Worm (Caenorhabditis elegans) whole organism, young adult: ENCODE measurements around the gene pals-23.

Experiments used
- B0019.2 ChIP-seq: fragments of 200-800 bp; sonication (Bioruptor generic); conservative IDR thresholded peaks from 2 replicates; pipeline ENCODE4 v1.3.6; 2022; ENCODE audit warnings: missing genetic modification reagents, missing genetic modification characterization, missing compliant biosample characterization
- C06A6.2 ChIP-seq: fragments of 200-800 bp; sonication (Bioruptor generic); conservative IDR thresholded peaks from 2 replicates; pipeline ENCODE4 v1.3.6; 2022; ENCODE audit warnings: missing genetic modification characterization, missing compliant biosample characterization
- D2030.7 ChIP-seq: fragments of 200-800 bp; sonication (Bioruptor generic); IDR thresholded peaks from 2 replicates; pipeline ENCODE4 v1.3.6; 2022; ENCODE audit warnings: missing genetic modification reagents, missing genetic modification characterization, missing compliant biosample characterization
- F22D6.2 ChIP-seq: sonication (generic microtip); optimal IDR thresholded peaks from 2 replicates; lab custom pipeline; 2016; ENCODE audit warnings: mild to moderate bottlenecking, missing genetic modification characterization, missing compliant biosample characterization
- F33H1.4 ChIP-seq: fragments of 200-800 bp; sonication (Bioruptor generic); IDR thresholded peaks from 2 replicates; pipeline ENCODE4 v1.3.6; 2022; ENCODE audit warnings: missing genetic modification reagents, missing genetic modification characterization, missing compliant biosample characterization
- F49E8.2 ChIP-seq: sonication (generic microtip); optimal IDR thresholded peaks from 3 replicates; lab custom pipeline; 2017; ENCODE audit warnings: missing genetic modification characterization, mild to moderate bottlenecking, missing compliant biosample characterization, antibody characterized with exemption, moderate library complexity; ENCODE audit not compliant: insufficient read depth
- T26A5.8 ChIP-seq: sonication (generic microtip); optimal IDR thresholded peaks from 2 replicates; lab custom pipeline; 2016; ENCODE audit warnings: missing genetic modification characterization, missing compliant biosample characterization
- Y53F4B.3 ChIP-seq: fragments of 200-800 bp; sonication (Bioruptor generic); IDR thresholded peaks from 2 replicates; pipeline ENCODE4 v1.3.6; 2022; ENCODE audit warnings: missing genetic modification reagents, missing genetic modification characterization, missing compliant biosample characterization
- Y67H2A.10 ChIP-seq: fragments of 200-800 bp; sonication (Bioruptor generic); conservative IDR thresholded peaks from 2 replicates; pipeline ENCODE4 v1.3.6; 2022; ENCODE audit warnings: missing genetic modification reagents, missing genetic modification characterization, missing compliant biosample characterization
- ama-1 ChIP-seq, 3 experiments: fragments of 150-350 bp in 1 of 3; sonication (generic microtip) in 2 of 3; optimal IDR thresholded peaks; 2 replicates each; lab custom pipeline; 2014 to 2018; ENCODE audit warnings: missing biosample characterization in 2 of 3, missing genetic modification characterization in 2 of 3, missing genetic modification reagents in 2 of 3
- atf-7 ChIP-seq: sonication (generic microtip); optimal IDR thresholded peaks from 2 replicates; lab custom pipeline; 2017; ENCODE audit warnings: mild to moderate bottlenecking, missing genetic modification characterization, missing compliant biosample characterization
- bed-2 ChIP-seq: fragments of 200-800 bp; sonication (Bioruptor generic); IDR thresholded peaks from 2 replicates; pipeline ENCODE4 v1.3.6; 2022; ENCODE audit warnings: missing genetic modification reagents, missing genetic modification characterization, missing compliant biosample characterization
- ccch-3 ChIP-seq: fragments of 200-800 bp; sonication (Bioruptor generic); optimal IDR thresholded peaks from 2 replicates; lab custom pipeline; 2018; ENCODE audit warnings: mild to moderate bottlenecking, missing genetic modification characterization, missing compliant biosample characterization
- cebp-2 ChIP-seq: fragments of 200-800 bp; sonication (Bioruptor generic); IDR thresholded peaks from 2 replicates; pipeline ENCODE4 v1.3.6; 2022; ENCODE audit warnings: missing genetic modification characterization, missing compliant biosample characterization
- ceh-58 ChIP-seq: fragments of 200-800 bp; sonication (Bioruptor generic); IDR thresholded peaks from 2 replicates; pipeline ENCODE4 v1.3.6; 2022; ENCODE audit warnings: missing genetic modification characterization, missing compliant biosample characterization
- egrh-3 ChIP-seq: fragments of 200-800 bp; sonication (Bioruptor generic); IDR thresholded peaks from 2 replicates; pipeline ENCODE4 v1.3.6; 2022; ENCODE audit warnings: missing genetic modification reagents, missing genetic modification characterization, missing compliant biosample characterization
- ets-4 ChIP-seq: fragments of 200-800 bp; sonication (Bioruptor generic); optimal IDR thresholded peaks from 2 replicates; lab custom pipeline; 2018; ENCODE audit warnings: mild to moderate bottlenecking, missing genetic modification characterization, missing compliant biosample characterization
- him-1 ChIP-seq: sonication (generic microtip); optimal IDR thresholded peaks from 2 replicates; lab custom pipeline; 2016; ENCODE audit warnings: missing genotype, missing genetic modification reagents, missing genetic modification characterization, missing compliant biosample characterization
- hlh-26 ChIP-seq: fragments of 200-800 bp; sonication (Bioruptor generic); conservative IDR thresholded peaks from 2 replicates; pipeline ENCODE4 v1.3.6; 2022; ENCODE audit warnings: missing genetic modification reagents, missing genetic modification characterization, missing compliant biosample characterization
- hmg-20 ChIP-seq: fragments of 200-800 bp; sonication (Bioruptor generic); IDR thresholded peaks from 2 replicates; pipeline ENCODE4 v1.3.6; 2022; ENCODE audit warnings: missing genetic modification reagents, missing genetic modification characterization, missing compliant biosample characterization
- hrde-1 ChIP-seq: sonication (generic microtip); optimal IDR thresholded peaks from 2 replicates; lab custom pipeline; 2016; ENCODE audit warnings: missing genetic modification characterization, mild to moderate bottlenecking, missing compliant biosample characterization, moderate library complexity, missing genotype, missing genetic modification reagents, borderline replicate concordance
- hsf-1 ChIP-seq: fragments of 200-800 bp; sonication (Bioruptor generic); IDR thresholded peaks from 2 replicates; pipeline ENCODE4 v1.3.6; 2022; ENCODE audit warnings: missing genetic modification reagents, missing genetic modification characterization, missing compliant biosample characterization
- let-607 ChIP-seq, 2 experiments: fragments of 200-800 bp in 1 of 2; sonication (Bioruptor generic) in 1 of 2; sonication (generic microtip) in 1 of 2; optimal IDR thresholded peaks; 2 replicates each; lab custom pipeline; 2016 to 2018; ENCODE audit warnings: mild to moderate bottlenecking in 2 of 2, missing compliant biosample characterization in 2 of 2, missing genetic modification characterization in 2 of 2, moderate library complexity in 2 of 2, missing genotype in 1 of 2
- lin-54 ChIP-seq: fragments of 200-800 bp; sonication (Bioruptor generic); optimal IDR thresholded peaks from 2 replicates; lab custom pipeline; 2018; ENCODE audit warnings: mild to moderate bottlenecking, missing genetic modification characterization, missing compliant biosample characterization
- lsl-1 ChIP-seq: fragments of 200-800 bp; sonication (Bioruptor generic); optimal IDR thresholded peaks from 2 replicates; lab custom pipeline; 2018; ENCODE audit warnings: mild to moderate bottlenecking, missing genetic modification characterization, moderate library complexity, missing compliant biosample characterization
- mel-28 ChIP-seq: sonication (generic microtip); optimal IDR thresholded peaks from 2 replicates; lab custom pipeline; 2016; ENCODE audit warnings: borderline replicate concordance, mild to moderate bottlenecking, missing genetic modification characterization, missing compliant biosample characterization
- nfya-1 ChIP-seq: sonication (generic microtip); optimal IDR thresholded peaks from 2 replicates; lab custom pipeline; 2017; ENCODE audit warnings: antibody characterized with exemption, missing compliant biosample characterization, missing genetic modification characterization, borderline replicate concordance; ENCODE audit not compliant: insufficient read depth
- nfya-2 ChIP-seq: fragments of 200-800 bp; sonication (Bioruptor generic); IDR thresholded peaks from 2 replicates; pipeline ENCODE4 v1.3.6; 2022; ENCODE audit warnings: missing genetic modification reagents, missing genetic modification characterization, missing compliant biosample characterization
- nfyb-1 ChIP-seq: fragments of 200-800 bp; sonication (Bioruptor generic); IDR thresholded peaks from 2 replicates; pipeline ENCODE4 v1.3.6; 2022; ENCODE audit warnings: missing genetic modification reagents, missing genetic modification characterization, missing compliant biosample characterization
- nhr-120 ChIP-seq: fragments of 200-800 bp; sonication (Bioruptor generic); IDR thresholded peaks from 2 replicates; pipeline ENCODE4 v1.3.6; 2022; ENCODE audit warnings: missing genetic modification characterization, missing compliant biosample characterization
- nhr-179 ChIP-seq: sonication (generic microtip); optimal IDR thresholded peaks from 2 replicates; lab custom pipeline; 2016; ENCODE audit warnings: mild to moderate bottlenecking, missing genetic modification characterization, missing compliant biosample characterization
- nhr-27 ChIP-seq: fragments of 200-800 bp; sonication (Bioruptor generic); optimal IDR thresholded peaks from 2 replicates; lab custom pipeline; 2018; ENCODE audit warnings: mild to moderate bottlenecking, missing genetic modification characterization, moderate library complexity, missing compliant biosample characterization
- nhr-90 ChIP-seq: sonication (generic microtip); optimal IDR thresholded peaks from 2 replicates; lab custom pipeline; 2016; ENCODE audit warnings: missing genotype, mild to moderate bottlenecking, missing genetic modification characterization, missing compliant biosample characterization
- pbrm-1 ChIP-seq: fragments of 200-800 bp; sonication (Bioruptor generic); IDR thresholded peaks from 2 replicates; pipeline ENCODE4 v1.3.6; 2022; ENCODE audit warnings: missing genetic modification reagents, missing genetic modification characterization, missing compliant biosample characterization
- rec-8 ChIP-seq, 2 experiments: sonication (generic microtip); optimal IDR thresholded peaks; 2 replicates each; lab custom pipeline; 2016; ENCODE audit warnings: mild to moderate bottlenecking in 2 of 2, missing genetic modification characterization in 2 of 2, missing genetic modification reagents in 2 of 2, missing genotype in 2 of 2, missing biosample characterization in 1 of 2, missing compliant biosample characterization in 1 of 2, moderate library complexity in 1 of 2
- repo-1 ChIP-seq: sonication (generic microtip); optimal IDR thresholded peaks from 2 replicates; lab custom pipeline; 2017; ENCODE audit warnings: mild to moderate bottlenecking, missing genetic modification characterization, missing compliant biosample characterization
- snpc-1.1 ChIP-seq: sonication (generic microtip); optimal IDR thresholded peaks from 2 replicates; lab custom pipeline; 2017; ENCODE audit warnings: missing genetic modification characterization, mild to moderate bottlenecking, missing compliant biosample characterization, antibody characterized with exemption, moderate library complexity, missing genotype, missing genetic modification reagents; ENCODE audit not compliant: insufficient read depth
- snpc-1.3 ChIP-seq: sonication (generic microtip); optimal IDR thresholded peaks from 2 replicates; lab custom pipeline; 2017; ENCODE audit warnings: missing genetic modification characterization, mild to moderate bottlenecking, missing compliant biosample characterization, antibody characterized with exemption, moderate library complexity, missing genotype, missing genetic modification reagents; ENCODE audit not compliant: insufficient read depth
- snpc-3.4 ChIP-seq: sonication (generic microtip); optimal IDR thresholded peaks from 2 replicates; lab custom pipeline; 2017; ENCODE audit warnings: missing genetic modification characterization, mild to moderate bottlenecking, missing compliant biosample characterization, antibody characterized with exemption, moderate library complexity, missing genotype, missing genetic modification reagents
- snpc-4 ChIP-seq, 5 experiments: fragments of 150-350 bp in 1 of 5; sonication (generic microtip) in 4 of 5; optimal IDR thresholded peaks; 2 replicates each; lab custom pipeline; 2014 to 2018; ENCODE audit warnings: missing genetic modification characterization in 5 of 5, missing biosample characterization in 3 of 5, antibody characterized with exemption in 2 of 5, mild to moderate bottlenecking in 2 of 5, missing compliant biosample characterization in 2 of 5, missing genotype in 2 of 5, moderate library complexity in 2 of 5, missing genetic modification reagents in 1 of 5
- tbp1 ChIP-seq: fragments of 200-800 bp; sonication (Bioruptor generic); optimal IDR thresholded peaks from 2 replicates; lab custom pipeline; 2018; ENCODE audit warnings: mild to moderate bottlenecking, missing genetic modification characterization, missing compliant biosample characterization
- zfh-2 ChIP-seq: fragments of 200-800 bp; sonication (Bioruptor generic); conservative IDR thresholded peaks from 2 replicates; pipeline ENCODE4 v1.3.6; 2022; ENCODE audit warnings: missing genetic modification reagents, missing genetic modification characterization, missing compliant biosample characterization
- ztf-22 ChIP-seq: fragments of 200-800 bp; sonication (Bioruptor generic); optimal IDR thresholded peaks from 2 replicates; lab custom pipeline; 2018; ENCODE audit warnings: mild to moderate bottlenecking, missing genetic modification characterization, moderate library complexity, missing compliant biosample characterization
- ztf-28 ChIP-seq: fragments of 200-800 bp; sonication (Bioruptor generic); IDR thresholded peaks from 2 replicates; pipeline ENCODE4 v1.3.6; 2022; ENCODE audit warnings: missing genetic modification reagents, missing genetic modification characterization, missing compliant biosample characterization

pals-23 gene

ce11 chrIII:124478-124877, at the start of gene pals-23:
pals-23 (plus strand) TSS chrIII:124778.
- TF ChIP-seq F22D6.2 (tag; lab: Kevin White, UChicago), result no peak
- TF ChIP-seq rec-8 (tag; optimal IDR thresholded peaks at IDR 0.05; lab: Kevin White, UChicago), result no peak
- no peak for TF ChIP-seq ztf-22
- TF ChIP-seq let-607 (tag; optimal IDR thresholded peaks at IDR 0.05; lab: Kevin White, UChicago), result no peak
- no peak for TF ChIP-seq zfh-2
- TF ChIP-seq cebp-2 (GFP tag; lab: Robert Waterston, UW), result no peak
- no peak for TF ChIP-seq hsf-1 (GFP tag; lab: Robert Waterston, UW)
- TF ChIP-seq nhr-120, result no peak
- no peak for TF ChIP-seq snpc-1.1 (tag; lab: Kevin White, UChicago)
- TF ChIP-seq egrh-3 (GFP tag; lab: Robert Waterston, UW), result no peak
- no peak for TF ChIP-seq tbp1 (GFP tag; lab: Kevin White, UChicago)
- TF ChIP-seq snpc-4 (GFP tag; optimal IDR thresholded peaks at IDR 0.05; lab: Kevin White, UChicago), result no peak
- TF ChIP-seq snpc-4 (tag; optimal IDR thresholded peaks at IDR 0.05; lab: Kevin White, UChicago), result no peak
- no peak for TF ChIP-seq pbrm-1 (GFP tag; lab: Robert Waterston, UW)
- TF ChIP-seq F33H1.4 (GFP tag; lab: Robert Waterston, UW), result no peak
- no peak for TF ChIP-seq ama-1 (optimal IDR thresholded peaks at IDR 0.05; lab: Kevin White, UChicago)
- TF ChIP-seq ama-1 (GFP tag; optimal IDR thresholded peaks at IDR 0.05; lab: Kevin White, UChicago), result no peak
- no peak for TF ChIP-seq F49E8.2
- no peak for TF ChIP-seq B0019.2 (GFP tag; lab: Robert Waterston, UW)
- TF ChIP-seq lsl-1, result no peak
- no peak for TF ChIP-seq him-1 (tag; lab: Kevin White, UChicago)
- TF ChIP-seq nhr-27 (tag; lab: Kevin White, UChicago), result no peak

DNA sequence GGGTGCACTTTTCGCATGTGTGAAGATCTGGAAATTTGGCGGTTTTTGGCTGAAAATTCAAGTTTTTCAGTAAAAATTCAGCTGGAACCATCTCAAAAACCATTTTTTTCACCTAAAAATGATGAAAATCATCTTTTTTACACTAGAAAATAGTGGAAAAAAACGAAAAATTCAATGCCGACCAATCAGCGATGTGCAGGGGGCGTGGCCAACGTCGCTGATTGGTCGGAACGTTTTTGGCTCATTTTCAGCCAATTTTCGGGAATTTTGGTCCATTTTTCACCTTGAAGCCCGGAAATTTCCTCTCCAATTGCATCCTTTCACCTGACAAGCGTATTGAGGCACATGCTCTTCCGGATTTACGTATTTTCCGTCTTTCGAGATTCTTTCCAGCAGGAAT, 40.2 kb upstream of the pals-23 start:
- TF ChIP-seq nfyb-1 (GFP tag; lab: Robert Waterston, UW) (peak; percentile 76; the same call in 1 of the 2 replicates), bed-2 (GFP tag; lab: Robert Waterston, UW) (no peak), nfya-2 (GFP tag; lab: Robert Waterston, UW) (0 out of 2 replicates have a peak, but pooled peaks have one; percentile 77)

- TF ChIP-seq lin-54 (GFP tag; lab: Kevin White, UChicago) (peak; percentile 60), ztf-28 (GFP tag; lab: Robert Waterston, UW) (no peak), snpc-1.3 (peak; percentile 36), atf-7 (tag; lab: Kevin White, UChicago) (no peak), nfya-1 (tag; lab: Kevin White, UChicago) (no peak), nhr-179 (tag; lab: Kevin White, UChicago) (no peak), hmg-20 (GFP tag; lab: Robert Waterston, UW) (no peak), C06A6.2 (GFP tag; lab: Robert Waterston, UW) (no peak), ccch-3 (GFP tag; lab: Kevin White, UChicago) (no peak), ceh-58 (GFP tag; lab: Robert Waterston, UW) (no peak), snpc-3.4 (tag; lab: Kevin White, UChicago) (peak; percentile 59), repo-1 (tag; lab: Kevin White, UChicago) (no peak), nhr-120 (no peak), Y67H2A.10 (GFP tag; lab: Robert Waterston, UW) (no peak), ztf-22 (no peak), hrde-1 (no peak), mel-28 (tag; lab: Kevin White, UChicago) (no peak), Y53F4B.3 (no peak), hlh-26 (GFP tag; lab: Robert Waterston, UW) (no peak), T26A5.8 (tag; lab: Kevin White, UChicago) (no peak), pbrm-1 (GFP tag; lab: Robert Waterston, UW) (no peak), D2030.7 (GFP tag; lab: Robert Waterston, UW) (peak; percentile 95), ets-4 (no peak), bed-2 (GFP tag; lab: Robert Waterston, UW) (no peak), nhr-90 (tag; lab: Kevin White, UChicago) (no peak)
These were observed 38.3 kb upstream of the pals-23 start, which contains the start of gene attf-3 for ce11 chrIII:86316-86715. attf-3 (minus strand) TSS chrIII:86384.
